Fruit fly (Drosophila melanogaster) whole organism, embryonic: ENCODE measurements around the gene CG8677.

ENCODE experiments used
- CG10979 ChIP-seq: fragments of 200-800 bp; sonication (Bioruptor generic); optimal IDR thresholded peaks from 2 replicates; lab custom pipeline; 2018; ENCODE audit warnings: missing biosample characterization, mild to moderate bottlenecking, missing genetic modification characterization, moderate library complexity
- CG11696 ChIP-seq: fragments of 200-800 bp; sonication (Bioruptor generic); IDR thresholded peaks from 2 replicates; pipeline ENCODE4 v1.3.6; 2022; ENCODE audit warnings: missing biosample characterization, missing genetic modification characterization
- CG12071 ChIP-seq: fragments of 200-800 bp; sonication (Bioruptor generic); optimal IDR thresholded peaks from 3 replicates; lab custom pipeline; 2018; ENCODE audit warnings: missing biosample characterization, mild to moderate bottlenecking, missing genetic modification characterization
- CG12391 ChIP-seq: fragments of 200-800 bp; sonication (Bioruptor generic); optimal IDR thresholded peaks from 3 replicates; lab custom pipeline; 2018; ENCODE audit warnings: missing biosample characterization, mild to moderate bottlenecking, missing genetic modification characterization, moderate library complexity
- CG12744 ChIP-seq: fragments of 200-800 bp; sonication (Bioruptor generic); optimal IDR thresholded peaks from 2 replicates; lab custom pipeline; 2016; ENCODE audit warnings: missing biosample characterization, missing genetic modification characterization
- CG12942 ChIP-seq: fragments of 200-800 bp; sonication (Bioruptor generic); optimal IDR thresholded peaks from 3 replicates; lab custom pipeline; 2016; ENCODE audit warnings: missing biosample characterization, missing genetic modification characterization
- CG13894 ChIP-seq: fragments of 200-800 bp; sonication (Bioruptor generic); optimal IDR thresholded peaks from 3 replicates; lab custom pipeline; 2018; ENCODE audit warnings: missing biosample characterization, mild to moderate bottlenecking, missing genetic modification characterization, moderate library complexity
- CG14441 ChIP-seq: fragments of 200-800 bp; sonication (Bioruptor generic); IDR thresholded peaks from 2 replicates; pipeline ENCODE4 v1.3.6; 2022; ENCODE audit warnings: missing biosample characterization, missing genetic modification characterization
- CG16863 ChIP-seq: fragments of 200-800 bp; sonication (Bioruptor generic); optimal IDR thresholded peaks from 3 replicates; lab custom pipeline; 2016; ENCODE audit warnings: missing biosample characterization, missing genetic modification characterization
- CG17912 ChIP-seq: fragments of 200-800 bp; sonication (Bioruptor generic); optimal IDR thresholded peaks from 2 replicates; lab custom pipeline; 2018; ENCODE audit warnings: missing biosample characterization, mild to moderate bottlenecking, missing genetic modification characterization
- CG33557 ChIP-seq: fragments of 200-800 bp; sonication (Bioruptor generic); optimal IDR thresholded peaks from 2 replicates; lab custom pipeline; 2019; ENCODE audit warnings: missing biosample characterization, mild to moderate bottlenecking, missing genetic modification characterization, moderate library complexity
- CG3407 ChIP-seq: fragments of 200-800 bp; sonication (Bioruptor generic); optimal IDR thresholded peaks from 2 replicates; lab custom pipeline; 2018; ENCODE audit warnings: missing biosample characterization, mild to moderate bottlenecking, missing genetic modification characterization
- CG34376 ChIP-seq: fragments of 200-800 bp; sonication (Bioruptor generic); optimal IDR thresholded peaks from 2 replicates; lab custom pipeline; 2018; ENCODE audit warnings: missing biosample characterization, mild to moderate bottlenecking, missing genetic modification characterization
- CG4360 ChIP-seq: fragments of 200-800 bp; sonication (Bioruptor generic); IDR thresholded peaks from 2 replicates; pipeline ENCODE4 v1.3.6; 2022; ENCODE audit warnings: missing biosample characterization, missing genetic modification characterization
- CG4617 ChIP-seq: fragments of 200-800 bp; sonication (Bioruptor generic); optimal IDR thresholded peaks from 3 replicates; lab custom pipeline; 2016; ENCODE audit warnings: missing biosample characterization, missing genetic modification characterization, borderline replicate concordance
- Deaf1 ChIP-seq: fragments of 200-800 bp; optimal IDR thresholded peaks from 3 replicates; lab custom pipeline; 2019; ENCODE audit warnings: missing biosample characterization, mild to moderate bottlenecking, missing genetic modification characterization, moderate library complexity
- Elba2 ChIP-seq: fragments of 200-800 bp; sonication (Bioruptor generic); optimal IDR thresholded peaks from 3 replicates; lab custom pipeline; 2016; ENCODE audit warnings: missing biosample characterization, missing genetic modification characterization
- Fer3 ChIP-seq: fragments of 200-800 bp; sonication (Bioruptor generic); optimal IDR thresholded peaks from 2 replicates; lab custom pipeline; 2018; ENCODE audit warnings: missing biosample characterization, mild to moderate bottlenecking, missing genetic modification characterization, moderate library complexity
- HLH54F ChIP-seq: fragments of 200-800 bp; sonication (Bioruptor generic); optimal IDR thresholded peaks from 3 replicates; lab custom pipeline; 2016; ENCODE audit warnings: missing biosample characterization, missing genetic modification characterization
- Hand ChIP-seq: fragments of 200-800 bp; sonication (Bioruptor generic); optimal IDR thresholded peaks from 2 replicates; lab custom pipeline; 2017; ENCODE audit warnings: mild to moderate bottlenecking, missing biosample characterization, missing genetic modification reagents, missing genetic modification characterization
- Hey ChIP-seq: fragments of 200-800 bp; sonication (Bioruptor generic); optimal IDR thresholded peaks from 3 replicates; lab custom pipeline; 2018; ENCODE audit warnings: missing biosample characterization, mild to moderate bottlenecking, missing genetic modification characterization
- Hr51 ChIP-seq, 2 experiments: fragments of 200-800 bp; sonication (Bioruptor generic); optimal IDR thresholded peaks; 2 replicates in 1 of 2; 3 replicates in 1 of 2; lab custom pipeline; 2016 to 2018; ENCODE audit warnings: missing biosample characterization in 2 of 2, missing genetic modification characterization in 2 of 2, mild to moderate bottlenecking in 1 of 2, moderate library complexity in 1 of 2
- Hr78 ChIP-seq, 2 experiments: fragments of 200-800 bp in 1 of 2; fragments of >200 bp in 1 of 2; sonication (Bioruptor generic) in 1 of 2; optimal IDR thresholded peaks; 2 replicates each; lab custom pipeline; 2017 to 2019; ENCODE audit warnings: missing biosample characterization in 2 of 2, missing genetic modification characterization in 2 of 2, mild to moderate bottlenecking in 1 of 2, moderate library complexity in 1 of 2
- Lim3 ChIP-seq: fragments of 200-800 bp; sonication (Bioruptor generic); IDR thresholded peaks from 2 replicates; pipeline ENCODE4 v1.3.6; 2022; ENCODE audit warnings: missing biosample characterization, missing genetic modification characterization
- MBD-R2 ChIP-seq: fragments of 200-800 bp; sonication (Bioruptor generic); IDR thresholded peaks from 2 replicates; pipeline ENCODE4 v1.3.6; 2022; ENCODE audit warnings: missing biosample characterization, missing genetic modification characterization
- Nf-YB ChIP-seq: fragments of 200-800 bp; sonication (Bioruptor generic); optimal IDR thresholded peaks from 3 replicates; lab custom pipeline; 2019; ENCODE audit warnings: missing biosample characterization, mild to moderate bottlenecking, missing genetic modification characterization, moderate library complexity
- Oaz ChIP-seq: fragments of 200-800 bp; sonication (Bioruptor generic); IDR thresholded peaks from 2 replicates; pipeline ENCODE4 v1.3.6; 2022; ENCODE audit warnings: missing biosample characterization, missing genetic modification characterization
- Rfx ChIP-seq: fragments of 200-800 bp; sonication (Bioruptor generic); IDR thresholded peaks from 2 replicates; pipeline ENCODE4 v1.3.6; 2022; ENCODE audit warnings: missing biosample characterization, missing genetic modification characterization
- Scr ChIP-seq: fragments of 200-800 bp; sonication (Bioruptor generic); IDR thresholded peaks from 2 replicates; pipeline ENCODE4 v1.3.6; 2022; ENCODE audit warnings: missing biosample characterization, missing genetic modification characterization; ENCODE audit not compliant: partially characterized antibody
- Side ChIP-seq: fragments of 200-800 bp; sonication (Bioruptor generic); optimal IDR thresholded peaks from 2 replicates; lab custom pipeline; 2016; ENCODE audit warnings: missing biosample characterization, missing genetic modification characterization
- Tbp ChIP-seq: fragments of >200 bp; optimal IDR thresholded peaks from 2 replicates; lab custom pipeline; 2018; ENCODE audit warnings: missing biosample characterization, missing genetic modification characterization
- Xbp1 ChIP-seq: fragments of 200-800 bp; sonication (Bioruptor generic); optimal IDR thresholded peaks from 3 replicates; lab custom pipeline; 2016; ENCODE audit warnings: missing biosample characterization, mild to moderate bottlenecking, missing genetic modification characterization
- chinmo ChIP-seq: fragments of 200-800 bp; sonication (Bioruptor generic); IDR thresholded peaks from 4 replicates; pipeline ENCODE4 v1.3.6; 2022; ENCODE audit warnings: missing biosample characterization, missing genetic modification characterization; ENCODE audit not compliant: partially characterized antibody
- corto ChIP-seq: fragments of 200-800 bp; sonication (Bioruptor generic); optimal IDR thresholded peaks from 2 replicates; lab custom pipeline; 2016; ENCODE audit warnings: missing biosample characterization, mild to moderate bottlenecking, missing genetic modification characterization, moderate library complexity
- dm ChIP-seq: fragments of 200-800 bp; sonication (Bioruptor generic); optimal IDR thresholded peaks from 3 replicates; lab custom pipeline; 2016; ENCODE audit warnings: missing biosample characterization, missing genetic modification characterization
- gcm2 ChIP-seq: fragments of 200-800 bp; sonication (Bioruptor generic); optimal IDR thresholded peaks from 2 replicates; lab custom pipeline; 2016; ENCODE audit warnings: missing biosample characterization, missing genetic modification characterization
- gro ChIP-seq: fragments of 200-800 bp; sonication (Bioruptor generic); optimal IDR thresholded peaks from 2 replicates; lab custom pipeline; 2016; ENCODE audit warnings: missing biosample characterization, missing genetic modification characterization
- lab ChIP-seq: fragments of 200-800 bp; sonication (Bioruptor generic); optimal IDR thresholded peaks from 3 replicates; lab custom pipeline; 2017; ENCODE audit warnings: missing biosample characterization, missing genetic modification characterization, mild to moderate bottlenecking, moderate library complexity, missing genetic modification reagents
- luna ChIP-seq: fragments of 200-800 bp; sonication (Bioruptor generic); optimal IDR thresholded peaks from 2 replicates; lab custom pipeline; 2016; ENCODE audit warnings: missing biosample characterization, missing genetic modification characterization
- mld ChIP-seq: fragments of 200-800 bp; sonication (Bioruptor generic); IDR thresholded peaks from 3 replicates; pipeline ENCODE4 v1.3.6; 2022; ENCODE audit warnings: missing biosample characterization, missing genetic modification characterization; ENCODE audit not compliant: partially characterized antibody
- onecut ChIP-seq: fragments of 200-800 bp; sonication (Bioruptor generic); IDR thresholded peaks from 2 replicates; pipeline ENCODE4 v1.3.6; 2022; ENCODE audit warnings: missing biosample characterization, missing genetic modification characterization
- pho ChIP-seq: fragments of 200-800 bp; sonication (Bioruptor generic); optimal IDR thresholded peaks from 2 replicates; lab custom pipeline; 2016; ENCODE audit warnings: missing biosample characterization, missing genetic modification characterization
- pnt ChIP-seq: fragments of 200-800 bp; sonication (Bioruptor generic); optimal IDR thresholded peaks from 3 replicates; lab custom pipeline; 2016; ENCODE audit warnings: missing biosample characterization, missing genetic modification characterization
- pzg ChIP-seq: fragments of 200-800 bp; sonication (Bioruptor generic); optimal IDR thresholded peaks from 3 replicates; lab custom pipeline; 2018; ENCODE audit warnings: missing biosample characterization, mild to moderate bottlenecking, missing genetic modification characterization, moderate library complexity
- row ChIP-seq: fragments of 200-800 bp; sonication (Bioruptor generic); IDR thresholded peaks from 3 replicates; pipeline ENCODE4 v1.3.6; 2022; ENCODE audit warnings: missing biosample characterization, missing genetic modification characterization
- sd ChIP-seq: fragments of 200-800 bp; sonication (Bioruptor generic); optimal IDR thresholded peaks from 3 replicates; lab custom pipeline; 2018; ENCODE audit warnings: missing biosample characterization, mild to moderate bottlenecking, missing genetic modification characterization, moderate library complexity
- slbo ChIP-seq: fragments of 200-800 bp; sonication (Bioruptor generic); IDR thresholded peaks from 2 replicates; pipeline ENCODE4 v1.3.6; 2022; ENCODE audit warnings: missing biosample characterization, missing genetic modification characterization
- so ChIP-seq: fragments of 200-800 bp; sonication (Bioruptor generic); IDR thresholded peaks from 3 replicates; pipeline ENCODE4 v1.3.6; 2022; ENCODE audit warnings: missing biosample characterization, missing genetic modification characterization
- sob ChIP-seq: fragments of 200-800 bp; sonication (Bioruptor generic); IDR thresholded peaks from 2 replicates; pipeline ENCODE4 v1.3.6; 2022; ENCODE audit warnings: missing biosample characterization, missing genetic modification characterization

CG8677 gene

dm6 chr2L:21250519-21251336, 29.6 kb downstream of the CG8677 start (continued):
- TF ChIP-seq Side (GFP tag; lab: Kevin White, UChicago) (no peak), CG3407 (GFP tag; lab: Kevin White, UChicago) (no peak), CG10979 (no peak), CG17912 (GFP tag; lab: Kevin White, UChicago) (no peak), CG34376 (GFP tag; lab: Kevin White, UChicago) (peak; percentile 68), Hr51 (GFP tag; optimal IDR thresholded peaks at IDR 0.05; lab: Kevin White, UChicago) (no peak), dm (GFP tag; lab: Kevin White, UChicago) (peak; percentile 22), chinmo (GFP tag; lab: Robert Waterston, UW) (peak; percentile 100), Deaf1 (tag; lab: Kevin White, UChicago) (peak; percentile 92), Hand (GFP tag; lab: Kevin White, UChicago) (no peak), gcm2 (GFP tag; lab: Kevin White, UChicago) (no peak), Elba2 (GFP tag; lab: Kevin White, UChicago) (no peak), luna (no peak), gro (GFP tag; lab: Kevin White, UChicago) (no peak), CG12071 (GFP tag; lab: Kevin White, UChicago) (no peak), CG33557 (GFP tag; lab: Kevin White, UChicago) (no peak), CG4617 (no peak), CG4360 (GFP tag; lab: Robert Waterston, UW) (peak; percentile 96), onecut (GFP tag; lab: Robert Waterston, UW) (no peak), CG12942 (GFP tag; lab: Kevin White, UChicago) (no peak), CG13894 (tag; lab: Kevin White, UChicago) (peak; percentile 25), MBD-R2 (GFP tag; lab: Robert Waterston, UW) (no peak; the same call in 1 of the 2 replicates), Xbp1 (no peak), row (no peak), sob (0 out of 2 replicates have a peak, but pooled peaks have one; percentile 21), Fer3 (tag; lab: Kevin White, UChicago) (no peak), CG16863 (no peak), Lim3 (GFP tag; lab: Robert Waterston, UW) (no peak), corto (GFP tag; lab: Kevin White, UChicago) (peak; percentile 76), Scr (GFP tag; lab: Robert Waterston, UW) (peak; percentile 41; the same call in 1 of the 2 replicates), mld (no peak), lab (GFP tag; lab: Kevin White, UChicago) (peak; percentile 31), Rfx (GFP tag; lab: Robert Waterston, UW) (no peak; the same call in 1 of the 2 replicates), HLH54F (GFP tag; lab: Kevin White, UChicago) (no peak), so (GFP tag; lab: Robert Waterston, UW) (no peak; the same call in 2 of the 3 replicates), Hey (tag; lab: Kevin White, UChicago) (no peak), Oaz (GFP tag; lab: Robert Waterston, UW) (no peak), CG12391 (tag; lab: Kevin White, UChicago) (no peak), pzg (GFP tag; lab: Kevin White, UChicago) (no peak), Hr78 (GFP tag; optimal IDR thresholded peaks at IDR 0.05; lab: Kevin White, UChicago) (peak in 1 of 2 experiments; percentile 84), CG12744 (GFP tag; lab: Kevin White, UChicago) (no peak), Nf-YB (GFP tag; lab: Kevin White, UChicago) (peak; percentile 53), CG11696 (no peak), pnt (GFP tag; lab: Kevin White, UChicago) (no peak), slbo (GFP tag; lab: Robert Waterston, UW) (no peak), sd (tag; lab: Kevin White, UChicago) (peak; percentile 68), Tbp (GFP tag; lab: Kevin White, UChicago) (no peak), pho (GFP tag; lab: Kevin White, UChicago) (no peak), CG14441 (no peak)
